Worm (Caenorhabditis elegans) whole organism, mixed stage, embryonic: ENCODE measurements around the gene M162.15.

ENCODE experiments used
- M03D4.4 ChIP-seq: sonication (generic microtip); optimal IDR thresholded peaks from 2 replicates; lab custom pipeline; 2017; ENCODE audit warnings: mild to moderate bottlenecking, missing genetic modification characterization, missing compliant biosample characterization
- bed-3 ChIP-seq: fragments of 200-800 bp; sonication (Bioruptor generic); optimal IDR thresholded peaks from 3 replicates; lab custom pipeline; 2018; ENCODE audit warnings: mild to moderate bottlenecking, missing genetic modification characterization, moderate library complexity, missing compliant biosample characterization
- blmp-1 ChIP-seq: fragments of 150-350 bp; optimal IDR thresholded peaks from 2 replicates; lab custom pipeline; 2014; ENCODE audit warnings: missing biosample characterization, missing genetic modification characterization
- ceh-39 ChIP-seq: fragments of 150-350 bp; optimal IDR thresholded peaks from 2 replicates; lab custom pipeline; 2014; ENCODE audit warnings: missing biosample characterization, missing genetic modification characterization
- ceh-43 ChIP-seq: fragments of 200-800 bp; sonication (Bioruptor generic); optimal IDR thresholded peaks from 2 replicates; lab custom pipeline; 2018; ENCODE audit warnings: mild to moderate bottlenecking, missing genetic modification characterization, moderate library complexity, missing compliant biosample characterization
- ceh-83 ChIP-seq: fragments of 200-800 bp; sonication (Bioruptor generic); optimal IDR thresholded peaks from 2 replicates; lab custom pipeline; 2018; ENCODE audit warnings: mild to moderate bottlenecking, missing genetic modification characterization, missing compliant biosample characterization
- ces-1 ChIP-seq: fragments of 150-350 bp; optimal IDR thresholded peaks from 2 replicates; lab custom pipeline; 2014; ENCODE audit warnings: missing biosample characterization, missing genetic modification reagents, missing genetic modification characterization
- cnd-1 ChIP-seq: fragments of 200-800 bp; sonication (Bioruptor generic); optimal IDR thresholded peaks from 2 replicates; lab custom pipeline; 2018; ENCODE audit warnings: mild to moderate bottlenecking, missing genetic modification characterization, missing compliant biosample characterization
- drap-1 ChIP-seq: fragments of 200-800 bp; sonication (Bioruptor generic); optimal IDR thresholded peaks from 3 replicates; lab custom pipeline; 2018; ENCODE audit warnings: mild to moderate bottlenecking, missing genetic modification characterization, missing compliant biosample characterization
- elt-3 ChIP-seq: fragments of 150-350 bp; optimal IDR thresholded peaks from 2 replicates; lab custom pipeline; 2014; ENCODE audit warnings: missing biosample characterization, missing genetic modification characterization
- flh-1 ChIP-seq: fragments of 200-800 bp; sonication (Bioruptor generic); optimal IDR thresholded peaks from 2 replicates; lab custom pipeline; 2018; ENCODE audit warnings: mild to moderate bottlenecking, missing genetic modification characterization, moderate library complexity, missing compliant biosample characterization
- ham-2 ChIP-seq: fragments of 200-800 bp; sonication (Bioruptor generic); optimal IDR thresholded peaks from 2 replicates; lab custom pipeline; 2018; ENCODE audit warnings: mild to moderate bottlenecking, missing genetic modification characterization, missing compliant biosample characterization
- hlh-1 ChIP-seq: fragments of 150-350 bp; optimal IDR thresholded peaks from 2 replicates; lab custom pipeline; 2014; ENCODE audit warnings: missing biosample characterization, missing genetic modification reagents, missing genetic modification characterization
- lin-13 ChIP-seq: fragments of 150-350 bp; optimal IDR thresholded peaks from 2 replicates; lab custom pipeline; 2014; ENCODE audit warnings: missing biosample characterization, missing genetic modification characterization
- lin-32 ChIP-seq: fragments of 200-800 bp; sonication (Bioruptor generic); optimal IDR thresholded peaks from 2 replicates; lab custom pipeline; 2018; ENCODE audit warnings: mild to moderate bottlenecking, missing genetic modification characterization, missing compliant biosample characterization
- lsy-2 ChIP-seq: fragments of 150-350 bp; optimal IDR thresholded peaks from 2 replicates; lab custom pipeline; 2014; ENCODE audit warnings: missing biosample characterization, missing genetic modification characterization
- mab-5 ChIP-seq: fragments of 150-350 bp; optimal IDR thresholded peaks from 2 replicates; lab custom pipeline; 2014; ENCODE audit warnings: missing biosample characterization, missing genetic modification characterization
- mls-2 ChIP-seq: sonication (generic microtip); optimal IDR thresholded peaks from 2 replicates; lab custom pipeline; 2016; ENCODE audit warnings: mild to moderate bottlenecking, missing genetic modification characterization, moderate library complexity, missing compliant biosample characterization
- nhr-12 ChIP-seq: fragments of 150-350 bp; optimal IDR thresholded peaks from 2 replicates; lab custom pipeline; 2014; ENCODE audit warnings: missing biosample characterization, missing genetic modification characterization
- nhr-237 ChIP-seq: fragments of 150-350 bp; optimal IDR thresholded peaks from 2 replicates; lab custom pipeline; 2014; ENCODE audit warnings: missing biosample characterization, missing genetic modification characterization
- nhr-76 ChIP-seq: sonication (generic microtip); optimal IDR thresholded peaks from 2 replicates; lab custom pipeline; 2017; ENCODE audit warnings: missing biosample characterization, missing genetic modification characterization
- pha-4 ChIP-seq: fragments of 150-350 bp; optimal IDR thresholded peaks from 2 replicates; lab custom pipeline; 2018; ENCODE audit warnings: missing biosample characterization, missing genetic modification reagents, missing genetic modification characterization
- sem-2 ChIP-seq: fragments of 200-800 bp; sonication (Bioruptor generic); optimal IDR thresholded peaks from 2 replicates; lab custom pipeline; 2018; ENCODE audit warnings: mild to moderate bottlenecking, missing genetic modification characterization, missing compliant biosample characterization
- snpc-4 ChIP-seq: fragments of 150-350 bp; optimal IDR thresholded peaks from 2 replicates; lab custom pipeline; 2014; ENCODE audit warnings: missing biosample characterization, missing genetic modification characterization
- sptf-1 ChIP-seq: sonication (generic microtip); optimal IDR thresholded peaks from 2 replicates; lab custom pipeline; 2017; ENCODE audit warnings: mild to moderate bottlenecking, missing genetic modification characterization, moderate library complexity, missing compliant biosample characterization
- unc-39 ChIP-seq: fragments of 150-350 bp; optimal IDR thresholded peaks from 2 replicates; lab custom pipeline; 2014; ENCODE audit warnings: missing biosample characterization, missing genetic modification characterization
- unc-62 ChIP-seq: fragments of 150-350 bp; optimal IDR thresholded peaks from 2 replicates; lab custom pipeline; 2014; ENCODE audit warnings: missing biosample characterization, missing genetic modification reagents, missing genetic modification characterization
- zip-8 ChIP-seq: fragments of 150-350 bp; optimal IDR thresholded peaks from 2 replicates; lab custom pipeline; 2014; ENCODE audit warnings: missing biosample characterization, missing genetic modification characterization

The M162.15 gene

ce11 chrV:19747144-19747543 is 24.4 kb downstream of the M162.15 start:
- TF ChIP-seq flh-1 (GFP tag; lab: Kevin White, UChicago) (no peak), unc-39 (no peak), lsy-2 (tag; lab: Kevin White, UChicago) (no peak), nhr-237 (tag; lab: Kevin White, UChicago) (no peak), mab-5 (no peak), ham-2 (no peak), lin-13 (tag; lab: Kevin White, UChicago) (no peak), snpc-4 (tag; lab: Kevin White, UChicago) (no peak), nhr-76 (tag; lab: Kevin White, UChicago) (no peak), ceh-83 (GFP tag; lab: Kevin White, UChicago) (no peak), blmp-1 (tag; lab: Kevin White, UChicago) (no peak), nhr-12 (tag; lab: Kevin White, UChicago) (no peak), pha-4 (tag; lab: Kevin White, UChicago) (no peak), zip-8 (tag; lab: Kevin White, UChicago) (no peak), hlh-1 (tag; lab: Kevin White, UChicago) (no peak), ceh-43 (GFP tag; lab: Kevin White, UChicago) (no peak), ces-1 (GFP tag; lab: Kevin White, UChicago) (no peak), bed-3 (GFP tag; lab: Kevin White, UChicago) (no peak), lin-32 (GFP tag; lab: Kevin White, UChicago) (no peak)

DNA sequence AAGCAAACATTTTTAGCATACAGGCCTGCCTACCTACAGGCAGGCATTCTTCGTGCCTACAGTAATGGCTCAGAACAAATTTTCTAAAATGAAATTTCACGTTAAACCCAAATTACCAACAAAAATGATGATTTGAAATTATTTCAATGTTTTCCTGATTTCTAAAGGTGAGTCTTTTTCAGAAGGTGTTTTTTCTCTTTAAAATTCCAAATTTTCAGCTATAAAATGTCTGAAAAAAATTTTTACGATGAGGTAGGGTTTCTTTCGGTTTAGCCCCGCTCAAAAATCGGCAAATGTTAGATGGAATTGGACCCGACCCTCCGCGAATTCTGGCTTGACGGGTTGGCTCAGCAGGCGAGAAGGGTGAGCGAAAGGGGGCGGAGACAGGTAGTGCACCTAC is 25.7 kb downstream of the M162.15 start, which contains the start of gene W04E12.5:
Gene W04E12.5 (plus strand): TSS at position 301 of the 400 bp plus-strand sequence.
- TF ChIP-seq sem-2 (GFP tag; lab: Kevin White, UChicago) (no peak), bed-3 (GFP tag; lab: Kevin White, UChicago) (no peak), lsy-2 (tag; lab: Kevin White, UChicago) (no peak), mab-5 (no peak), cnd-1 (tag; lab: Kevin White, UChicago) (no peak), drap-1 (GFP tag; lab: Kevin White, UChicago) (no peak)

DNA sequence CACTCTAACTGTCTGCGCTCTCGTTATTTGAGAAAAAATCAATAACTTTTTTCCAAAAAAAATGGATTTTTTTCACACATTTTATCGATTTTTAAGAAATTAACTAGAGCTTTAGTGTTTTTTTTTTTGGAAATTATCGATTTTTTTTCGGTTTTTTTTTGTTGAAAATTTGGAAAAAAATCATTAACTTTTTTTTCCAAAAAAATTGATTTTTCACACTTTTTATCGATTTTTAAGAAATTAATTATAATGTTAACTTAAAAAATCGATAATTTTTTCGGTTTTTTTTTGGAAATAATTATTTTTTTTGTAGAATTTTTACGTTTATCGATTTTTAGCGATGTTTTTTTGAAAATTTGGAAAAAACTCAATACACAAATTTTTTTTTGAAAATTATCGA is 27.4 kb downstream of the M162.15 start:
- no peak for TF ChIP-seq mls-2 (tag; lab: Kevin White, UChicago)
- no peak for TF ChIP-seq lin-32 (GFP tag; lab: Kevin White, UChicago)
- TF ChIP-seq cnd-1 (tag; lab: Kevin White, UChicago): no peak
- no peak for TF ChIP-seq ces-1 (GFP tag; lab: Kevin White, UChicago)
- no peak for TF ChIP-seq unc-39
- TF ChIP-seq bed-3 (GFP tag; lab: Kevin White, UChicago): no peak
- no peak for TF ChIP-seq elt-3 (tag; lab: Kevin White, UChicago)
- TF ChIP-seq M03D4.4: no peak
- no peak for TF ChIP-seq blmp-1 (tag; lab: Kevin White, UChicago)
- TF ChIP-seq ceh-39: no peak
- no peak for TF ChIP-seq lsy-2 (tag; lab: Kevin White, UChicago)
- TF ChIP-seq unc-62: no peak
- TF ChIP-seq pha-4 (tag; lab: Kevin White, UChicago): no peak
- no peak for TF ChIP-seq drap-1 (GFP tag; lab: Kevin White, UChicago)
- TF ChIP-seq hlh-1 (tag; lab: Kevin White, UChicago): no peak
- TF ChIP-seq ham-2: no peak
- TF ChIP-seq nhr-237 (tag; lab: Kevin White, UChicago): no peak

- TF ChIP-seq drap-1 (GFP tag; lab: Kevin White, UChicago): no peak
- TF ChIP-seq ham-2: no peak
- no peak for TF ChIP-seq lin-13 (tag; lab: Kevin White, UChicago)
- TF ChIP-seq zip-8 (tag; lab: Kevin White, UChicago): no peak
- no peak for TF ChIP-seq hlh-1 (tag; lab: Kevin White, UChicago)
- no peak for TF ChIP-seq sptf-1 (tag; lab: Kevin White, UChicago)
- no peak for TF ChIP-seq lin-32 (GFP tag; lab: Kevin White, UChicago)
- TF ChIP-seq M03D4.4: no peak
Measured at ce11 chrV:19743794-19744193, 27.8 kb downstream of the M162.15 start.

DNA sequence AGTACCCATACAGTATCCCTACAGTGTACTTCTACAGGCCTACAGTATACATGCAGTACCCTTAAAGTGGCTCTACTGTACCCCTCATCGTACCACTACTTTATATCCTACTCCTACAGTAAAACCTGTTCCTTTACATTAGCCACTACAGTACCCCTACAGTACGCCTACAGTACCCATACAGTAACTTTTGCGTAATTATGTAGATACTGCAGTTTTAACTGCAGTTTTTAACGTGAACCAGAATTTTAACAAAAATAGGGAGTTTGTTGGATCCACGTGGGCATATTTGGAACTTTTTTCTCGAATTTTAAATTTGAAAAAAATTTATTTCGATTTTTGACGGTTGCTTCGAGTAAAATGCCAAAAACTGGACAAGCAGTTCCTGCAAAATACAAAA is 28.3 kb downstream of the M162.15 start, which contains the start of gene W04E12.4:
Gene W04E12.4 (plus strand): TSS at position 301 of the 400 bp plus-strand sequence.
- TF ChIP-seq nhr-76 (tag; lab: Kevin White, UChicago): no peak
- TF ChIP-seq flh-1 (GFP tag; lab: Kevin White, UChicago): no peak
- TF ChIP-seq nhr-12 (tag; lab: Kevin White, UChicago): no peak
- no peak for TF ChIP-seq sem-2 (GFP tag; lab: Kevin White, UChicago)
- TF ChIP-seq cnd-1 (tag; lab: Kevin White, UChicago): no peak
- TF ChIP-seq bed-3 (GFP tag; lab: Kevin White, UChicago): no peak
- TF ChIP-seq nhr-237 (tag; lab: Kevin White, UChicago): no peak
- TF ChIP-seq hlh-1 (tag; lab: Kevin White, UChicago): no peak
- TF ChIP-seq lsy-2 (tag; lab: Kevin White, UChicago): no peak
